Worm (Caenorhabditis elegans) whole organism, young adult: Measurements from ENCODE around the gene F08A7.1.

Experiments used
- B0019.2 ChIP-seq: fragments of 200-800 bp; sonication (Bioruptor generic); conservative IDR thresholded peaks from 2 replicates; pipeline ENCODE4 v1.3.6; 2022; ENCODE audit warnings: missing genetic modification reagents, missing genetic modification characterization, missing compliant biosample characterization
- B0336.3 ChIP-seq: fragments of 200-800 bp; sonication (Bioruptor generic); IDR thresholded peaks from 2 replicates; pipeline ENCODE4 v1.3.6; 2022; ENCODE audit warnings: missing genetic modification characterization, missing compliant biosample characterization
- F23B12.7 ChIP-seq: sonication (generic microtip); optimal IDR thresholded peaks from 2 replicates; lab custom pipeline; 2017; ENCODE audit warnings: missing genetic modification characterization, mild to moderate bottlenecking, missing compliant biosample characterization, antibody characterized with exemption, moderate library complexity; ENCODE audit not compliant: insufficient read depth
- F33H1.4 ChIP-seq: fragments of 200-800 bp; sonication (Bioruptor generic); IDR thresholded peaks from 2 replicates; pipeline ENCODE4 v1.3.6; 2022; ENCODE audit warnings: missing genetic modification reagents, missing genetic modification characterization, missing compliant biosample characterization
- F49E8.2 ChIP-seq: sonication (generic microtip); optimal IDR thresholded peaks from 3 replicates; lab custom pipeline; 2017; ENCODE audit warnings: missing genetic modification characterization, mild to moderate bottlenecking, missing compliant biosample characterization, antibody characterized with exemption, moderate library complexity; ENCODE audit not compliant: insufficient read depth
- F52B5.7 ChIP-seq: sonication (generic microtip); optimal IDR thresholded peaks from 2 replicates; lab custom pipeline; 2016; ENCODE audit warnings: mild to moderate bottlenecking, missing genetic modification characterization, missing compliant biosample characterization
- F57A8.1 ChIP-seq: fragments of 200-800 bp; sonication (Bioruptor generic); optimal IDR thresholded peaks from 2 replicates; lab custom pipeline; 2018; ENCODE audit warnings: mild to moderate bottlenecking, missing genetic modification characterization, moderate library complexity, missing compliant biosample characterization
- K11D2.4 ChIP-seq: fragments of 200-800 bp; sonication (Bioruptor generic); IDR thresholded peaks from 2 replicates; pipeline ENCODE4 v1.3.6; 2022; ENCODE audit warnings: missing genetic modification reagents, missing genetic modification characterization, missing compliant biosample characterization
- K12H6.12 ChIP-seq: fragments of 200-800 bp; sonication (Bioruptor generic); optimal IDR thresholded peaks from 2 replicates; lab custom pipeline; 2018; ENCODE audit warnings: mild to moderate bottlenecking, missing genetic modification characterization, missing compliant biosample characterization
- attf-5 ChIP-seq: fragments of 200-800 bp; sonication (Bioruptor generic); optimal IDR thresholded peaks from 2 replicates; lab custom pipeline; 2018; ENCODE audit warnings: mild to moderate bottlenecking, missing genetic modification characterization, missing compliant biosample characterization
- ccch-3 ChIP-seq: fragments of 200-800 bp; sonication (Bioruptor generic); optimal IDR thresholded peaks from 2 replicates; lab custom pipeline; 2018; ENCODE audit warnings: mild to moderate bottlenecking, missing genetic modification characterization, missing compliant biosample characterization
- ceh-27 ChIP-seq: fragments of 200-800 bp; sonication (Bioruptor generic); optimal IDR thresholded peaks from 2 replicates; lab custom pipeline; 2018; ENCODE audit warnings: mild to moderate bottlenecking, missing genetic modification characterization, moderate library complexity, missing compliant biosample characterization
- ekl-4 ChIP-seq: fragments of 200-800 bp; sonication (Bioruptor generic); IDR thresholded peaks from 2 replicates; pipeline ENCODE4 v1.3.6; 2022; ENCODE audit warnings: missing genetic modification reagents, missing genetic modification characterization, missing compliant biosample characterization
- hlh-26 ChIP-seq: fragments of 200-800 bp; sonication (Bioruptor generic); conservative IDR thresholded peaks from 2 replicates; pipeline ENCODE4 v1.3.6; 2022; ENCODE audit warnings: missing genetic modification reagents, missing genetic modification characterization, missing compliant biosample characterization
- hmg-1.2 ChIP-seq: fragments of 200-800 bp; sonication (Bioruptor generic); IDR thresholded peaks from 2 replicates; pipeline ENCODE4 v1.3.6; 2022; ENCODE audit warnings: missing genetic modification reagents, missing genetic modification characterization, missing compliant biosample characterization
- hmg-20 ChIP-seq: fragments of 200-800 bp; sonication (Bioruptor generic); IDR thresholded peaks from 2 replicates; pipeline ENCODE4 v1.3.6; 2022; ENCODE audit warnings: missing genetic modification reagents, missing genetic modification characterization, missing compliant biosample characterization
- hrde-1 ChIP-seq: sonication (generic microtip); optimal IDR thresholded peaks from 2 replicates; lab custom pipeline; 2016; ENCODE audit warnings: missing genetic modification characterization, mild to moderate bottlenecking, missing compliant biosample characterization, moderate library complexity, missing genotype, missing genetic modification reagents, borderline replicate concordance
- hsf-1 ChIP-seq: fragments of 200-800 bp; sonication (Bioruptor generic); IDR thresholded peaks from 2 replicates; pipeline ENCODE4 v1.3.6; 2022; ENCODE audit warnings: missing genetic modification reagents, missing genetic modification characterization, missing compliant biosample characterization
- let-607 ChIP-seq, 2 experiments: fragments of 200-800 bp in 1 of 2; sonication (Bioruptor generic) in 1 of 2; sonication (generic microtip) in 1 of 2; optimal IDR thresholded peaks; 2 replicates each; lab custom pipeline; 2016 to 2018; ENCODE audit warnings: mild to moderate bottlenecking in 2 of 2, missing compliant biosample characterization in 2 of 2, missing genetic modification characterization in 2 of 2, moderate library complexity in 2 of 2, missing genotype in 1 of 2
- lin-26 ChIP-seq: fragments of 200-800 bp; sonication (Bioruptor generic); IDR thresholded peaks from 2 replicates; pipeline ENCODE4 v1.3.6; 2022; ENCODE audit warnings: missing genetic modification reagents, missing genetic modification characterization, missing compliant biosample characterization
- lin-54 ChIP-seq: fragments of 200-800 bp; sonication (Bioruptor generic); optimal IDR thresholded peaks from 2 replicates; lab custom pipeline; 2018; ENCODE audit warnings: mild to moderate bottlenecking, missing genetic modification characterization, missing compliant biosample characterization
- madf-10 ChIP-seq: sonication (generic microtip); optimal IDR thresholded peaks from 2 replicates; lab custom pipeline; 2016; ENCODE audit warnings: mild to moderate bottlenecking, missing genetic modification characterization, missing compliant biosample characterization
- madf-6 ChIP-seq: fragments of 200-800 bp; sonication (Bioruptor generic); IDR thresholded peaks from 2 replicates; pipeline ENCODE4 v1.3.6; 2022; ENCODE audit warnings: missing genetic modification reagents, missing genetic modification characterization, missing compliant biosample characterization
- mcd-1 ChIP-seq: fragments of 200-800 bp; sonication (Bioruptor generic); IDR thresholded peaks from 2 replicates; pipeline ENCODE4 v1.3.6; 2022; ENCODE audit warnings: missing genetic modification reagents, missing genetic modification characterization, missing compliant biosample characterization
- mxl-1 ChIP-seq: sonication (generic microtip); optimal IDR thresholded peaks from 2 replicates; lab custom pipeline; 2016; ENCODE audit warnings: missing genetic modification characterization, missing compliant biosample characterization
- nhr-27 ChIP-seq: fragments of 200-800 bp; sonication (Bioruptor generic); optimal IDR thresholded peaks from 2 replicates; lab custom pipeline; 2018; ENCODE audit warnings: mild to moderate bottlenecking, missing genetic modification characterization, moderate library complexity, missing compliant biosample characterization
- nhr-80 ChIP-seq: sonication (generic microtip); optimal IDR thresholded peaks from 2 replicates; lab custom pipeline; 2016; ENCODE audit warnings: missing genetic modification characterization, missing compliant biosample characterization
- pbrm-1 ChIP-seq: fragments of 200-800 bp; sonication (Bioruptor generic); IDR thresholded peaks from 2 replicates; pipeline ENCODE4 v1.3.6; 2022; ENCODE audit warnings: missing genetic modification reagents, missing genetic modification characterization, missing compliant biosample characterization
- rcor-1 ChIP-seq: fragments of 200-800 bp; sonication (Bioruptor generic); IDR thresholded peaks from 2 replicates; pipeline ENCODE4 v1.3.6; 2022; ENCODE audit warnings: missing genetic modification reagents, missing genetic modification characterization, missing compliant biosample characterization
- repo-1 ChIP-seq: sonication (generic microtip); optimal IDR thresholded peaks from 2 replicates; lab custom pipeline; 2017; ENCODE audit warnings: mild to moderate bottlenecking, missing genetic modification characterization, missing compliant biosample characterization
- rpc-1 ChIP-seq, 2 experiments: fragments of 150-350 bp in 1 of 2; sonication (generic microtip) in 1 of 2; optimal IDR thresholded peaks; 2 replicates each; lab custom pipeline; 2014 to 2018; ENCODE audit warnings: missing biosample characterization in 1 of 2, missing genetic modification characterization in 1 of 2, missing genetic modification reagents in 1 of 2, missing genotype in 1 of 2
- snpc-3.4 ChIP-seq: sonication (generic microtip); optimal IDR thresholded peaks from 2 replicates; lab custom pipeline; 2017; ENCODE audit warnings: missing genetic modification characterization, mild to moderate bottlenecking, missing compliant biosample characterization, antibody characterized with exemption, moderate library complexity, missing genotype, missing genetic modification reagents
- sptf-2 ChIP-seq: fragments of 200-800 bp; sonication (Bioruptor generic); optimal IDR thresholded peaks from 2 replicates; lab custom pipeline; 2018; ENCODE audit warnings: mild to moderate bottlenecking, missing genetic modification characterization, missing compliant biosample characterization
- tbp1 ChIP-seq: fragments of 200-800 bp; sonication (Bioruptor generic); optimal IDR thresholded peaks from 2 replicates; lab custom pipeline; 2018; ENCODE audit warnings: mild to moderate bottlenecking, missing genetic modification characterization, missing compliant biosample characterization
- zim-3 ChIP-seq: sonication (generic microtip); optimal IDR thresholded peaks from 2 replicates; lab custom pipeline; 2017; ENCODE audit warnings: mild to moderate bottlenecking, missing genetic modification characterization, moderate library complexity, missing compliant biosample characterization
- ztf-25 ChIP-seq: fragments of 200-800 bp; sonication (Bioruptor generic); IDR thresholded peaks from 2 replicates; pipeline ENCODE4 v1.3.6; 2022; ENCODE audit warnings: missing genetic modification reagents, missing genetic modification characterization, missing compliant biosample characterization
- ztf-28 ChIP-seq: fragments of 200-800 bp; sonication (Bioruptor generic); IDR thresholded peaks from 2 replicates; pipeline ENCODE4 v1.3.6; 2022; ENCODE audit warnings: missing genetic modification reagents, missing genetic modification characterization, missing compliant biosample characterization

Gene F08A7.1

ce11 chrIV:17407491-17407890 lies 32.9 kb upstream of the F08A7.1 start, which contains the start of gene T02D1.9:
Gene T02D1.9, minus strand, starts transcription at chrIV:17407591.
- TF ChIP-seq ccch-3 (GFP tag; lab: Kevin White, UChicago): no peak
- TF ChIP-seq repo-1: no peak
- TF ChIP-seq B0019.2 (GFP tag; lab: Robert Waterston, UW): no peak
- no peak for TF ChIP-seq mcd-1
- TF ChIP-seq tbp1 (GFP tag; lab: Kevin White, UChicago): no peak
- TF ChIP-seq ztf-25 (GFP tag; lab: Robert Waterston, UW): no peak
- TF ChIP-seq ekl-4 (GFP tag; lab: Robert Waterston, UW): no peak
- TF ChIP-seq snpc-3.4 (tag; lab: Kevin White, UChicago): no peak
- no peak for TF ChIP-seq K12H6.12 (tag; lab: Kevin White, UChicago)
- no peak for TF ChIP-seq lin-54 (GFP tag; lab: Kevin White, UChicago)
- no peak for TF ChIP-seq rpc-1 (optimal IDR thresholded peaks at IDR 0.05; lab: Kevin White, UChicago)
- no peak for TF ChIP-seq rpc-1 (tag; optimal IDR thresholded peaks at IDR 0.05; lab: Kevin White, UChicago)
- TF ChIP-seq let-607 (tag; optimal IDR thresholded peaks at IDR 0.05; lab: Kevin White, UChicago): no peak
- no peak for TF ChIP-seq F57A8.1
- no peak for TF ChIP-seq mxl-1 (tag; lab: Kevin White, UChicago)
- no peak for TF ChIP-seq F49E8.2
- TF ChIP-seq madf-6 (GFP tag; lab: Robert Waterston, UW): no peak

DNA sequence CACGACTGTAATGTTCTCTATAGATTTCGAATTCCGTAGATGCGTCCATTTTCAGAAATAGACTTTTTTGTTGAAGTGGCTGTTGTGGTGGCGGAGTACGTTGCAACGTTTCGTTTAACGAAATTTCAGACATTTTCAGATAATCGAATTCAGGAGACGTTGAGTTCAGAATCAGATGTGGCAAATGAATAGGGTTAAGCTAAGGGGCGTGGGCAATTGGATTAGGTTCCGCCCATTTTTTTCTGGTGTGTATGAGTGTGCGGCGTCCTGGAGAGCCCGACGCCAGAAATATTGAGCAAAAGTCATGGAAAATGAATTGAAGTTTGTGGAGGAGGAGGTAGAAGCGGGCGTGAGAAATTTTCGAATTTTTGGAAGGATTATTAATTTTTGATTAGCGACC lies 27.1 kb upstream of the F08A7.1 start:
- no peak for TF ChIP-seq K11D2.4
- TF ChIP-seq F33H1.4 (GFP tag; lab: Robert Waterston, UW): no peak
- TF ChIP-seq pbrm-1 (GFP tag; lab: Robert Waterston, UW): no peak
- TF ChIP-seq F52B5.7 (tag; lab: Kevin White, UChicago): no peak
- no peak for TF ChIP-seq rcor-1 (GFP tag; lab: Robert Waterston, UW)
- no peak for TF ChIP-seq hmg-1.2 (GFP tag; lab: Robert Waterston, UW)
- no peak for TF ChIP-seq hsf-1 (GFP tag; lab: Robert Waterston, UW)
- TF ChIP-seq ceh-27: no peak
- TF ChIP-seq attf-5: no peak
- TF ChIP-seq nhr-80 (tag; lab: Kevin White, UChicago): no peak
- TF ChIP-seq snpc-3.4 (tag; lab: Kevin White, UChicago): no peak
- TF ChIP-seq F23B12.7 (tag; lab: Kevin White, UChicago): no peak
- TF ChIP-seq B0336.3 (GFP tag; lab: Robert Waterston, UW): no peak
- no peak for TF ChIP-seq ztf-25 (GFP tag; lab: Robert Waterston, UW)
- TF ChIP-seq lin-26 (GFP tag; lab: Robert Waterston, UW): no peak
- no peak for TF ChIP-seq ztf-28
- TF ChIP-seq nhr-27 (tag; lab: Kevin White, UChicago): no peak
- TF ChIP-seq madf-10 (tag; lab: Kevin White, UChicago): no peak
- no peak for TF ChIP-seq zim-3 (tag; lab: Kevin White, UChicago)

DNA sequence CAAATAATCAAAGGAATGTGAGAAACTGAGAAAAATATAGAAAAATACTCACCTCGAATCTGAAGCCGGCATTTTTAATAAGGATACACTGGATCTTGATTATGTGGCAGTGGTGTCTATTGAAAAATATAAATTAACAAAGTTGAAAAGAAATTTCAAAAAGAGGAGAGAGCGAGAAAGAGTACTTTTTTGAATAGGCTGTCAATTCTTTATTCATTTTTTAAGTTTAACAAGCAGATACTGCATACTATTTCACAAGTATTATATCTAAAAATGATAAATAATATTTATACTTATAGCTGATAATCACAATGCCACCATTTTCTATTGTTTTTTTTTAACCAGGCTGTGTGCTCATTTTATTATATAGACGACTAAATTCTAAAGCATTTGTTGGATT lies 22.7 kb upstream of the F08A7.1 start, which contains the start of gene npr-26:
Gene npr-26 (minus strand): TSS at position 101 of the 400 bp plus-strand sequence.
- TF ChIP-seq hmg-20 (no peak), sptf-2 (GFP tag; lab: Kevin White, UChicago) (no peak), hlh-26 (GFP tag; lab: Robert Waterston, UW) (no peak), hrde-1 (tag; lab: Kevin White, UChicago) (no peak)
